Fruit fly (Drosophila melanogaster): Measurements from ENCODE around the gene robl22E.

The robl22E gene

dm6 chr2L:2249578-2249977, 41.0 kb downstream of the robl22E start:
- TF ChIP-seq CTCF (optimal IDR thresholded peaks at IDR 0.05) (no peak), CG8478 (optimal IDR thresholded peaks at IDR 0.05) (no peak)

- no peak for TF ChIP-seq CTCF (optimal IDR thresholded peaks at IDR 0.05)
- no peak for TF ChIP-seq CG8478 (optimal IDR thresholded peaks at IDR 0.05)
Measured at dm6 chr2L:2242783-2243182, 47.8 kb downstream of the robl22E start.

- TF ChIP-seq CG8478 (optimal IDR thresholded peaks at IDR 0.05) (no peak), CTCF (optimal IDR thresholded peaks at IDR 0.05) (no peak)
Measured at dm6 chr2L:2242139-2242538, 48.4 kb downstream of the robl22E start, which contains the start of gene CG4267. Gene CG4267 (plus strand): TSS chr2L:2242378.

dm6 chr2L:2240493-2240892, 50.0 kb downstream of the robl22E start, which contains the start of gene Tengl1:
Gene Tengl1 (minus strand): TSS chr2L:2240593.
- TF ChIP-seq CTCF (optimal IDR thresholded peaks at IDR 0.05) (no peak), CG8478 (optimal IDR thresholded peaks at IDR 0.05) (no peak)

Measured in S2 (cell line).